Worm (Caenorhabditis elegans) whole organism, L4/young adult: ENCODE data around the gene fpn-1.2.

Experiments
- W03F9.2 ChIP-seq: fragments of 150-350 bp; optimal IDR thresholded peaks from 2 replicates; lab custom pipeline; 2014; ENCODE audit warnings: missing biosample characterization, missing genetic modification characterization
- dao-5 ChIP-seq: sonication (generic microtip); optimal IDR thresholded peaks from 2 replicates; lab custom pipeline; 2016; ENCODE audit warnings: missing genotype, missing genetic modification characterization, moderate library complexity, missing compliant biosample characterization
- him-1 ChIP-seq: sonication (generic microtip); optimal IDR thresholded peaks from 2 replicates; lab custom pipeline; 2016; ENCODE audit warnings: missing genotype, missing genetic modification reagents, missing genetic modification characterization, missing compliant biosample characterization

fpn-1.2 gene

DNA sequence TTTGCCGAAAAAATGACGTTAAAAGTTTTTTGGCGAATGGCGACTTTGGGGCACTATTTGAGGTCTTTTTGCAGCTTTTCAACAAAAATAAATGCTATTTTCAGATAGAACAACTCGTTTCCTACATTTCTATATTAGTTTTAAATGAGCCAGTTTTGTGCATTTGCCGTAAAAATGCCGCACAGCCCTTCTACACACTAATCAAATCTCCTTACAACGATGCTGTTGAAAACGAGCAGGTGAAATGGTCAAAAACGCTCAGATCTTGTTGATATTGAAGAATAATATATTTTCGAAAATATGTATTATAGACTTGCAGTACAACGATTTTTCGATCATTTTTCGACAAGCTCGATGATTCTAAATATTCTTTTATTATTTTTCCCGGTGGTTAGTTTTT is 9.7 kb downstream of the fpn-1.2 start, which contains the start of gene chil-14:
Gene chil-14, plus strand, starts transcription at position 301 of the 400 bp plus-strand sequence.
- TF ChIP-seq him-1 (tag; lab: Kevin White, UChicago), result no peak
- no peak for TF ChIP-seq dao-5
- no peak for TF ChIP-seq W03F9.2 (tag; lab: Kevin White, UChicago)

DNA sequence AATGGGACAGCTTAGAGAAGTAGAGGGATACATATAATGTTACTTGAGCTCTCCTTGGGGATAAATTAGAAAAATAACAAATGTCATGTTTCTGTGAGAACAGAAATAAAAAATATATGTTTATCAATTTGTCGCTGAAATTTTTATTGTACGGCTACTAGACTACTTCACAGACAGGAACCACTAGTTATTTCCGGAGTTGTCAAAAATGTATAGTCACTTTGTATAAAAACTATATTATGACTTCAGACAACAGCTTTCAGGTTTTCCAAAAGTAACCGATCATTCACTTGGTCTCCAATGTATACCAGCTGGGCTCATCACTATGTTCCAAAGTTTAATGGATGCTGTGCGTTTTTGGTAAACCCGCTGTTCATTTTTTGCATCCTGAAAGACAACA is 13.2 kb downstream of the fpn-1.2 start, which contains the start of gene srj-23:
Gene srj-23, plus strand, starts transcription at position 301 of the 400 bp plus-strand sequence.
- TF ChIP-seq W03F9.2 (tag; lab: Kevin White, UChicago) (no peak), dao-5 (no peak), him-1 (tag; lab: Kevin White, UChicago) (no peak)

DNA sequence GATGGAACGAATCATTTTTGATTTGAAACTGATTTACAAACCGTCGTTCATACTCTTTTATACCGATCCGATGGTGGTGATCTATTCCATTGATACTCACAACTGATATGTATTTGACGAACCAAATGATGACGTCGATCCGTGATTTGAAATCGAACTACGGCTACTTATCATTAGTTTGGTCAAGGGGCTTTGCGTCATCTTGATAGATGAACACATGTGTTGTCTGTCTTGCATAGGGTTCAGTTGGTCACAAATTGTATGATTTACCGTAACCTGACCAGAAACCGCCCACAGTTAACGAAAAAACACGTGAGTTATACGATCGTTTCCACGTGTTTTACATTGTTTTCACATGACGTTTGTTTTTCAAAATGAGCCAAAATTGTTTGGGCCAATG is 14.3 kb downstream of the fpn-1.2 start, which contains the start of gene cnc-2:
Gene cnc-2, minus strand, starts transcription at position 24 of the 400 bp plus-strand sequence.
- no peak for TF ChIP-seq W03F9.2 (tag; lab: Kevin White, UChicago)
- no peak for TF ChIP-seq dao-5
- TF ChIP-seq him-1 (tag; lab: Kevin White, UChicago), result no peak

- TF ChIP-seq dao-5 (no peak), W03F9.2 (tag; lab: Kevin White, UChicago) (no peak), him-1 (tag; lab: Kevin White, UChicago) (no peak)
Observed at ce11 chrV:1447724-1448123, 16.8 kb downstream of the fpn-1.2 start, which contains the start of gene cnc-3. Gene cnc-3 (plus strand): TSS chrV:1448004.

ce11 chrV:1447079-1447478 is 17.4 kb downstream of the fpn-1.2 start, which contains the start of gene cnc-4:
Gene cnc-4 (plus strand): TSS chrV:1447195.
- no peak for TF ChIP-seq dao-5
- no peak for TF ChIP-seq W03F9.2 (tag; lab: Kevin White, UChicago)
- TF ChIP-seq him-1 (tag; lab: Kevin White, UChicago), result no peak

- TF ChIP-seq dao-5, result no peak
- TF ChIP-seq him-1 (tag; lab: Kevin White, UChicago), result no peak
- no peak for TF ChIP-seq W03F9.2 (tag; lab: Kevin White, UChicago)
Observed at ce11 chrV:1445081-1445480, 19.4 kb downstream of the fpn-1.2 start, which contains the start of gene cnc-5. Gene cnc-5 (plus strand): TSS chrV:1445381.

DNA sequence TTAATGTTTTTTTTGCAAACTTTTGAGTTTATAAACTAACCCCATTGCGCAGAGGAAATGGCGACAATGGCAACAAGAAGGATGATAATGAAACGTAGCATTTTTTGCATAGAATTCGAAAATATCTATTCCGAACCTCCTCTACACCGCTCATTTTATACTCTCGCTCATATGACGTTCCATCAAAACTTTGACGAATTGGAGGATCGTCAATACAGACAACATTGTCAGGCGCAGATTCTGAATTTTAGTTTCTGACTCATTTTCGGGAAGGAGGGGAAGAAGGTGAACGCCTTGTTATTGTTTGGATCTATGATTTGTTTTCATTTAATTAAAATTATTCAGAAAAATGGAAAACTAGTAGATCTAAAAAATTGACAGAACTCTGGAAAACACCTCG is 20.3 kb downstream of the fpn-1.2 start, which contains the start of gene cnc-1:
Gene cnc-1, minus strand, starts transcription at position 101 of the 400 bp plus-strand sequence.
- no peak for TF ChIP-seq W03F9.2 (tag; lab: Kevin White, UChicago)
- no peak for TF ChIP-seq him-1 (tag; lab: Kevin White, UChicago)

DNA sequence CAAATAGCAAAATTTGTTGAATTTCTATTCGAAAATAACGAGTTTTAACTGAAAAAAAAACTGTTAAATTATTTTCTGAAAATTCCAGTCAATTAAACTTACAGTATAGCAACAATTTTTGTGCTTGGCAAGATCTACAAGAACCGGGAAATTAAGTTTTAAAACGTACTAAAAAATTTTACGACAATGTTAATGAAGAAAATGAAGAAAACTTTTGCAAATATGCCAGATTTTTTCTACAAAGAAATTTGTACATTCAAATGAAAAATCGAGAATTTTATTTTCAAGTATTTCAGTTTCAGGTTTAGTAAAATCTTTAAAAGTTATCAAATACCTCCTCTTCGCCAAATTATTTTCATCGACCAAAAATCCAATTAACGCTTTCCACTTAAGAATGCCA is 22.5 kb downstream of the fpn-1.2 start, which contains the start of gene cnc-11:
Gene cnc-11, plus strand, starts transcription at position 301 of the 400 bp plus-strand sequence.
- TF ChIP-seq dao-5 (no peak), W03F9.2 (tag; lab: Kevin White, UChicago) (no peak), him-1 (tag; lab: Kevin White, UChicago) (no peak)

- no peak for TF ChIP-seq him-1 (tag; lab: Kevin White, UChicago)
- no peak for TF ChIP-seq W03F9.2 (tag; lab: Kevin White, UChicago)
- no peak for TF ChIP-seq dao-5
Observed at ce11 chrV:1438832-1439231, 25.7 kb downstream of the fpn-1.2 start, which contains the start of gene R09B5.11. Gene R09B5.11 (plus strand): TSS chrV:1439205.

DNA sequence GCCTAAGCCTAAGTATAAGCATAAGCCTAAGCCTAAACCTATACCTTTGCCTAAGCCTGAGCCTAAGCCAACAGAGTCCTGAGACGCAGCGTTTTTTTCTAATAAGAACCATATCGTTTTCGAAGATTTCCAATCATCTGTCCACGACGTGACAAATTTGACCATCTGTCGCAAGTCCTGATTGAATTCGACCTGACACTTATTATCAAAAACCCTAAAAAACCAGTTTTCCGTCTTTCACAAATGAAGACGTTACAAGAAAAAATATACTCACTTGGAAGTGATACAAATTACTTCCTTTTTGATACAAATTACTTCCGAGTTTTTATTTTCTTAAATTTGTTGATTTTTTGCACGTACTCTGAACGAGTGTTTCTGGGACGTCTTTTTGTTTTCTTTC is 26.3 kb downstream of the fpn-1.2 start:
- TF ChIP-seq him-1 (tag; lab: Kevin White, UChicago) (no peak), W03F9.2 (tag; lab: Kevin White, UChicago) (no peak), dao-5 (no peak)

ce11 chrV:1435106-1435505 is 29.4 kb downstream of the fpn-1.2 start:
- no peak for TF ChIP-seq W03F9.2 (tag; lab: Kevin White, UChicago)
- no peak for TF ChIP-seq dao-5
- TF ChIP-seq him-1 (tag; lab: Kevin White, UChicago), result no peak

DNA sequence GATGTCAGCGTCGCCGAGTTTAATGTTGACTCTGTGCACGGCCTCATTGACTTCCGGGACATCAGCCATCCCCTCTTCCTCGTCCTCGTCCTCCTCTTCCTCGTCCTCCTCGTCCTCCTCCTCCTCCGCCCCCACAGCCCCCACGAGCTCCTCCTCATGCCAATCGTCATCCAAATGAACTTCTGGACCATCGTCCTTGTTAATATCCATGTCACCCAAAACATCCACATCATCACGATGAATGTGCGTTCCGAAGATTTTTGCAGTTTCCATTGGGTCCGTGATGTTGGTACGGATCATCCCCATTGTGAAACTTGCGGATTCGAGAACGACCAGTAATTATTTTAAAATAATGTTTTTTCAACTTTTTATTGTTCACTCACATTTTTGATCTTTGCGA is 30.1 kb downstream of the fpn-1.2 start:
- TF ChIP-seq him-1 (tag; lab: Kevin White, UChicago) (no peak), dao-5 (no peak), W03F9.2 (tag; lab: Kevin White, UChicago) (no peak)

- TF ChIP-seq dao-5 (no peak), him-1 (tag; lab: Kevin White, UChicago) (no peak), W03F9.2 (tag; lab: Kevin White, UChicago) (no peak)
Observed at ce11 chrV:1433419-1433765, 31.1 kb downstream of the fpn-1.2 start.

ce11 chrV:1432500-1433418 is 31.7 kb downstream of the fpn-1.2 start:
- TF ChIP-seq dao-5 (no peak), him-1 (tag; lab: Kevin White, UChicago) (no peak)
